Worm (Caenorhabditis elegans) whole organism, mixed stage, embryonic: Measurements from ENCODE around the gene F56C3.8.

Experiments used
- M03D4.4 ChIP-seq: sonication (generic microtip); optimal IDR thresholded peaks from 2 replicates; lab custom pipeline; 2017; ENCODE audit warnings: mild to moderate bottlenecking, missing genetic modification characterization, missing compliant biosample characterization
- bed-3 ChIP-seq: fragments of 200-800 bp; sonication (Bioruptor generic); optimal IDR thresholded peaks from 3 replicates; lab custom pipeline; 2018; ENCODE audit warnings: mild to moderate bottlenecking, missing genetic modification characterization, moderate library complexity, missing compliant biosample characterization
- ceh-39 ChIP-seq: fragments of 150-350 bp; optimal IDR thresholded peaks from 2 replicates; lab custom pipeline; 2014; ENCODE audit warnings: missing biosample characterization, missing genetic modification characterization
- ceh-43 ChIP-seq: fragments of 200-800 bp; sonication (Bioruptor generic); optimal IDR thresholded peaks from 2 replicates; lab custom pipeline; 2018; ENCODE audit warnings: mild to moderate bottlenecking, missing genetic modification characterization, moderate library complexity, missing compliant biosample characterization
- ceh-83 ChIP-seq: fragments of 200-800 bp; sonication (Bioruptor generic); optimal IDR thresholded peaks from 2 replicates; lab custom pipeline; 2018; ENCODE audit warnings: mild to moderate bottlenecking, missing genetic modification characterization, missing compliant biosample characterization
- ces-1 ChIP-seq: fragments of 150-350 bp; optimal IDR thresholded peaks from 2 replicates; lab custom pipeline; 2014; ENCODE audit warnings: missing biosample characterization, missing genetic modification reagents, missing genetic modification characterization
- cnd-1 ChIP-seq: fragments of 200-800 bp; sonication (Bioruptor generic); optimal IDR thresholded peaks from 2 replicates; lab custom pipeline; 2018; ENCODE audit warnings: mild to moderate bottlenecking, missing genetic modification characterization, missing compliant biosample characterization
- drap-1 ChIP-seq: fragments of 200-800 bp; sonication (Bioruptor generic); optimal IDR thresholded peaks from 3 replicates; lab custom pipeline; 2018; ENCODE audit warnings: mild to moderate bottlenecking, missing genetic modification characterization, missing compliant biosample characterization
- elt-1 ChIP-seq: sonication (generic microtip); optimal IDR thresholded peaks from 2 replicates; lab custom pipeline; 2017; ENCODE audit warnings: missing genetic modification characterization, mild to moderate bottlenecking, missing compliant biosample characterization, antibody characterized with exemption, moderate library complexity, borderline replicate concordance; ENCODE audit not compliant: insufficient read depth
- elt-3 ChIP-seq: fragments of 150-350 bp; optimal IDR thresholded peaks from 2 replicates; lab custom pipeline; 2014; ENCODE audit warnings: missing biosample characterization, missing genetic modification characterization
- flh-1 ChIP-seq: fragments of 200-800 bp; sonication (Bioruptor generic); optimal IDR thresholded peaks from 2 replicates; lab custom pipeline; 2018; ENCODE audit warnings: mild to moderate bottlenecking, missing genetic modification characterization, moderate library complexity, missing compliant biosample characterization
- ham-2 ChIP-seq: fragments of 200-800 bp; sonication (Bioruptor generic); optimal IDR thresholded peaks from 2 replicates; lab custom pipeline; 2018; ENCODE audit warnings: mild to moderate bottlenecking, missing genetic modification characterization, missing compliant biosample characterization
- hlh-1 ChIP-seq: fragments of 150-350 bp; optimal IDR thresholded peaks from 2 replicates; lab custom pipeline; 2014; ENCODE audit warnings: missing biosample characterization, missing genetic modification reagents, missing genetic modification characterization
- lin-13 ChIP-seq: fragments of 150-350 bp; optimal IDR thresholded peaks from 2 replicates; lab custom pipeline; 2014; ENCODE audit warnings: missing biosample characterization, missing genetic modification characterization
- lin-32 ChIP-seq: fragments of 200-800 bp; sonication (Bioruptor generic); optimal IDR thresholded peaks from 2 replicates; lab custom pipeline; 2018; ENCODE audit warnings: mild to moderate bottlenecking, missing genetic modification characterization, missing compliant biosample characterization
- lsy-2 ChIP-seq: fragments of 150-350 bp; optimal IDR thresholded peaks from 2 replicates; lab custom pipeline; 2014; ENCODE audit warnings: missing biosample characterization, missing genetic modification characterization
- mab-5 ChIP-seq: fragments of 150-350 bp; optimal IDR thresholded peaks from 2 replicates; lab custom pipeline; 2014; ENCODE audit warnings: missing biosample characterization, missing genetic modification characterization
- mep-1 ChIP-seq: fragments of 150-350 bp; optimal IDR thresholded peaks from 2 replicates; lab custom pipeline; 2017; ENCODE audit warnings: missing biosample characterization, missing genetic modification reagents, missing genetic modification characterization, inconsistent platforms
- mls-2 ChIP-seq: sonication (generic microtip); optimal IDR thresholded peaks from 2 replicates; lab custom pipeline; 2016; ENCODE audit warnings: mild to moderate bottlenecking, missing genetic modification characterization, moderate library complexity, missing compliant biosample characterization
- nhr-12 ChIP-seq: fragments of 150-350 bp; optimal IDR thresholded peaks from 2 replicates; lab custom pipeline; 2014; ENCODE audit warnings: missing biosample characterization, missing genetic modification characterization
- nhr-28 ChIP-seq: fragments of 150-350 bp; optimal IDR thresholded peaks from 2 replicates; lab custom pipeline; 2014; ENCODE audit warnings: missing biosample characterization, missing genetic modification characterization
- nhr-76 ChIP-seq: sonication (generic microtip); optimal IDR thresholded peaks from 2 replicates; lab custom pipeline; 2017; ENCODE audit warnings: missing biosample characterization, missing genetic modification characterization
- pha-4 ChIP-seq: fragments of 150-350 bp; optimal IDR thresholded peaks from 2 replicates; lab custom pipeline; 2018; ENCODE audit warnings: missing biosample characterization, missing genetic modification reagents, missing genetic modification characterization
- sem-2 ChIP-seq: fragments of 200-800 bp; sonication (Bioruptor generic); optimal IDR thresholded peaks from 2 replicates; lab custom pipeline; 2018; ENCODE audit warnings: mild to moderate bottlenecking, missing genetic modification characterization, missing compliant biosample characterization
- snpc-4 ChIP-seq: fragments of 150-350 bp; optimal IDR thresholded peaks from 2 replicates; lab custom pipeline; 2014; ENCODE audit warnings: missing biosample characterization, missing genetic modification characterization
- sptf-1 ChIP-seq: sonication (generic microtip); optimal IDR thresholded peaks from 2 replicates; lab custom pipeline; 2017; ENCODE audit warnings: mild to moderate bottlenecking, missing genetic modification characterization, moderate library complexity, missing compliant biosample characterization
- tbx-8 ChIP-seq: fragments of 200-800 bp; sonication (Bioruptor generic); optimal IDR thresholded peaks from 2 replicates; lab custom pipeline; 2018; ENCODE audit warnings: mild to moderate bottlenecking, missing genetic modification characterization, moderate library complexity, missing compliant biosample characterization
- unc-120 ChIP-seq: sonication (generic microtip); optimal IDR thresholded peaks from 2 replicates; lab custom pipeline; 2017; ENCODE audit warnings: missing genetic modification characterization, missing compliant biosample characterization; ENCODE audit not compliant: poor library complexity, severe bottlenecking
- unc-39 ChIP-seq: fragments of 150-350 bp; optimal IDR thresholded peaks from 2 replicates; lab custom pipeline; 2014; ENCODE audit warnings: missing biosample characterization, missing genetic modification characterization
- unc-62 ChIP-seq: fragments of 150-350 bp; optimal IDR thresholded peaks from 2 replicates; lab custom pipeline; 2014; ENCODE audit warnings: missing biosample characterization, missing genetic modification reagents, missing genetic modification characterization
- zip-8 ChIP-seq: fragments of 150-350 bp; optimal IDR thresholded peaks from 2 replicates; lab custom pipeline; 2014; ENCODE audit warnings: missing biosample characterization, missing genetic modification characterization
- ztf-11 ChIP-seq: fragments of 150-350 bp; optimal IDR thresholded peaks from 2 replicates; lab custom pipeline; 2014; ENCODE audit warnings: missing biosample characterization, missing genetic modification characterization

The F56C3.8 gene

ce11 chrX:1419163-1419696 lies 34.8 kb upstream of the F56C3.8 start, which contains the start of gene F19G12.9:
F19G12.9 (plus strand) TSS chrX:1419213.
- TF ChIP-seq unc-62 (no peak), unc-39 (tag; lab: Kevin White, UChicago) (no peak), zip-8 (tag; lab: Kevin White, UChicago) (no peak), snpc-4 (tag; lab: Kevin White, UChicago) (no peak), elt-1 (tag; lab: Kevin White, UChicago) (no peak), tbx-8 (no peak), nhr-12 (tag; lab: Kevin White, UChicago) (no peak), ham-2 (GFP tag; lab: Kevin White, UChicago) (no peak), flh-1 (no peak), nhr-28 (tag; lab: Kevin White, UChicago) (no peak), ceh-43 (GFP tag; lab: Kevin White, UChicago) (no peak)

ce11 chrX:1416776-1417354 lies 32.4 kb upstream of the F56C3.8 start, which contains the start of the genes F19G12.4 and F19G12.8:
F19G12.4 (plus strand) TSS chrX:1417304.
F19G12.8 (plus strand) TSS chrX:1417320.
- TF ChIP-seq lin-32 (no peak), mep-1 (tag; lab: Kevin White, UChicago) (no peak), snpc-4 (tag; lab: Kevin White, UChicago) (no peak), sem-2 (GFP tag; lab: Kevin White, UChicago) (no peak), ces-1 (GFP tag; lab: Kevin White, UChicago) (no peak), flh-1 (no peak), pha-4 (tag; lab: Kevin White, UChicago) (no peak), unc-62 (no peak), ztf-11 (tag; lab: Kevin White, UChicago) (no peak), drap-1 (GFP tag; lab: Kevin White, UChicago) (no peak), bed-3 (no peak)

DNA sequence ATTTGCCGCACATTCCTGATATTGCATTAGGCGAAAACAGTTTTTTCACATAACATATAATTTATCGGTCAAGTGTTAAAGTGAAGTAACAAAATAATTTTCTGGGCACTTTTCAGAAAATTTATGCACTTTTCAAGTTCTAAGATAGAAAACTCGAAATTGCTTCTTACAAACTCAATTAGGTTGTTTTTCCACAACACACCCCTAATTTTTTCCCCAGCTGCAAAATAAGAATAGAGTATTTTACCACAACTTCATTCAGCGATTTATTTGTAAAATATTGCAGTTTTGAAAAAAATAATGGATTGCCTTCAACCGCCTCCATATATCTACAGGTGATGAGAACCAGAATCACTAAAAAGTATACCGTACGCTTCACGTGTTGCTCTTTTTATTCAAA lies 28.4 kb upstream of the F56C3.8 start, which contains the start of gene srh-19:
Gene srh-19 (plus strand): TSS at position 301 of the 400 bp plus-strand sequence.
- no peak for TF ChIP-seq sem-2 (GFP tag; lab: Kevin White, UChicago)
- no peak for TF ChIP-seq nhr-12 (tag; lab: Kevin White, UChicago)
- TF ChIP-seq hlh-1 (tag; lab: Kevin White, UChicago), result no peak
- TF ChIP-seq lin-13, result no peak
- no peak for TF ChIP-seq tbx-8
- TF ChIP-seq M03D4.4 (tag; lab: Kevin White, UChicago), result no peak
- TF ChIP-seq unc-39 (tag; lab: Kevin White, UChicago), result no peak
- TF ChIP-seq lin-32, result no peak
- TF ChIP-seq zip-8 (tag; lab: Kevin White, UChicago), result no peak
- no peak for TF ChIP-seq nhr-76
- no peak for TF ChIP-seq snpc-4 (tag; lab: Kevin White, UChicago)
- TF ChIP-seq sptf-1 (tag; lab: Kevin White, UChicago), result no peak
- TF ChIP-seq unc-120 (tag; lab: Kevin White, UChicago), result no peak
- no peak for TF ChIP-seq cnd-1 (tag; lab: Kevin White, UChicago)
- no peak for TF ChIP-seq ceh-39 (tag; lab: Kevin White, UChicago)
- TF ChIP-seq lsy-2 (tag; lab: Kevin White, UChicago), result no peak
- no peak for TF ChIP-seq mab-5 (tag; lab: Kevin White, UChicago)
- TF ChIP-seq unc-62, result no peak
- no peak for TF ChIP-seq ztf-11 (tag; lab: Kevin White, UChicago)
- TF ChIP-seq ham-2 (GFP tag; lab: Kevin White, UChicago), result no peak

DNA sequence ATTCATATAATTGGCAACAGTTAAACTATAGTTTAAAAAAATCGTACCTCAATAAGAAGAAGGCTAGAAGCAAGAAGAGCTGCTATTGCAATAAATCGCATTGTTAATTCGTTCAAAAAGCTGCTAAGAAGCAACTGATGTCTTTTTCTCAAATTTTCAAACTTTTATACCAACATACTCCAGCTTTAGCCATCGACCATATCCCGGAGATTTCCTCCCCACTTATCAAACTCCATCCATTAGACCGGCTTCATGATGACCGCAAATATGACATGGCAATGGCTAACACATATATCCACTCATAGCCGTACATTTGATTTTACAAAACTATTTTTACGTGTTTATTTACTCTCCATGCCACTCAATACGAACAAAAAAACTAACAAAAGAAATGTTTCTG lies 26.1 kb upstream of the F56C3.8 start, which contains the start of gene abu-2:
Gene abu-2 (minus strand): TSS at position 101 of the 400 bp plus-strand sequence.
- no peak for TF ChIP-seq mls-2
- TF ChIP-seq nhr-28 (tag; lab: Kevin White, UChicago), result no peak
- TF ChIP-seq elt-3 (tag; lab: Kevin White, UChicago), result no peak
- no peak for TF ChIP-seq nhr-12 (tag; lab: Kevin White, UChicago)
- no peak for TF ChIP-seq pha-4 (tag; lab: Kevin White, UChicago)
- TF ChIP-seq tbx-8, result no peak
- TF ChIP-seq unc-62, result no peak
- no peak for TF ChIP-seq ceh-83 (GFP tag; lab: Kevin White, UChicago)
- no peak for TF ChIP-seq sem-2 (GFP tag; lab: Kevin White, UChicago)
